Worm (Caenorhabditis elegans) whole organism, L2 larva: ENCODE data around the gene nac-3.
A peak's percentile ranks its signal among the peaks of the same experiment; 100 is the strongest.

Experiments
- nhr-21 ChIP-seq: fragments of 150-350 bp; optimal IDR thresholded peaks from 2 replicates; lab custom pipeline; 2014; ENCODE audit warnings: missing biosample characterization, missing genetic modification characterization
- unc-55 ChIP-seq: fragments of 150-350 bp; sonication (generic microtip); optimal IDR thresholded peaks from 3 replicates; lab custom pipeline; 2014; ENCODE audit warnings: missing biosample characterization, missing genetic modification reagents, missing genetic modification characterization

- TF ChIP-seq nhr-21 (tag; lab: Kevin White, UChicago) (peak; percentile 7), unc-55 (GFP tag; lab: Kevin White, UChicago) (no peak)
Measured at ce11 chrIII:10170265-10170664, 17.7 kb downstream of the nac-3 start.
